Worm (Caenorhabditis elegans) whole organism, mixed stage, embryonic: ENCODE measurements around the gene srh-109.
"Not testable (repeated sequence)": the region's sequence is repeated elsewhere in the genome, so short reads cannot be mapped to it uniquely, and the experiment has no call there.

Experiments used
- M03D4.4 ChIP-seq: sonication (generic microtip); optimal IDR thresholded peaks from 2 replicates; lab custom pipeline; 2017; ENCODE audit warnings: mild to moderate bottlenecking, missing genetic modification characterization, missing compliant biosample characterization
- ceh-43 ChIP-seq: fragments of 200-800 bp; sonication (Bioruptor generic); optimal IDR thresholded peaks from 2 replicates; lab custom pipeline; 2018; ENCODE audit warnings: mild to moderate bottlenecking, missing genetic modification characterization, moderate library complexity, missing compliant biosample characterization
- elt-3 ChIP-seq: fragments of 150-350 bp; optimal IDR thresholded peaks from 2 replicates; lab custom pipeline; 2014; ENCODE audit warnings: missing biosample characterization, missing genetic modification characterization
- lsy-2 ChIP-seq: fragments of 150-350 bp; optimal IDR thresholded peaks from 2 replicates; lab custom pipeline; 2014; ENCODE audit warnings: missing biosample characterization, missing genetic modification characterization
- mep-1 ChIP-seq: fragments of 150-350 bp; optimal IDR thresholded peaks from 2 replicates; lab custom pipeline; 2017; ENCODE audit warnings: missing biosample characterization, missing genetic modification reagents, missing genetic modification characterization, inconsistent platforms
- nhr-28 ChIP-seq: fragments of 150-350 bp; optimal IDR thresholded peaks from 2 replicates; lab custom pipeline; 2014; ENCODE audit warnings: missing biosample characterization, missing genetic modification characterization
- pha-4 ChIP-seq: fragments of 150-350 bp; optimal IDR thresholded peaks from 2 replicates; lab custom pipeline; 2018; ENCODE audit warnings: missing biosample characterization, missing genetic modification reagents, missing genetic modification characterization
- snpc-4 ChIP-seq: fragments of 150-350 bp; optimal IDR thresholded peaks from 2 replicates; lab custom pipeline; 2014; ENCODE audit warnings: missing biosample characterization, missing genetic modification characterization
- unc-39 ChIP-seq: fragments of 150-350 bp; optimal IDR thresholded peaks from 2 replicates; lab custom pipeline; 2014; ENCODE audit warnings: missing biosample characterization, missing genetic modification characterization
- zip-8 ChIP-seq: fragments of 150-350 bp; optimal IDR thresholded peaks from 2 replicates; lab custom pipeline; 2014; ENCODE audit warnings: missing biosample characterization, missing genetic modification characterization
- ztf-11 ChIP-seq: fragments of 150-350 bp; optimal IDR thresholded peaks from 2 replicates; lab custom pipeline; 2014; ENCODE audit warnings: missing biosample characterization, missing genetic modification characterization

- not testable (repeated sequence) for TF ChIP-seq pha-4 (tag; lab: Kevin White, UChicago); M03D4.4 (tag; lab: Kevin White, UChicago); unc-39; elt-3 (tag; lab: Kevin White, UChicago); ceh-43 (GFP tag; lab: Kevin White, UChicago); lsy-2 (tag; lab: Kevin White, UChicago); snpc-4; ztf-11 (tag; lab: Kevin White, UChicago); nhr-28 (tag; lab: Kevin White, UChicago); mep-1 (tag; lab: Kevin White, UChicago); zip-8 (tag; lab: Kevin White, UChicago)
Observed at ce11 chrV:17264855-17265254, 44.6 kb upstream of the srh-109 start, which contains the start of gene K10G4.3.
